Worm (Caenorhabditis elegans) whole organism, L2 larva: ENCODE measurements around the gene lpr-5.

ENCODE experiments used
- aly-2 ChIP-seq: fragments of 150-350 bp; optimal IDR thresholded peaks from 2 replicates; lab custom pipeline; 2014; ENCODE audit warnings: missing biosample characterization, missing genetic modification characterization
- blmp-1 ChIP-seq: sonication (generic microtip); optimal IDR thresholded peaks from 2 replicates; lab custom pipeline; 2017; ENCODE audit warnings: missing genetic modification characterization, mild to moderate bottlenecking, missing compliant biosample characterization, antibody characterized with exemption, moderate library complexity; ENCODE audit not compliant: insufficient read depth
- ceh-82 ChIP-seq: fragments of 150-350 bp; optimal IDR thresholded peaks from 2 replicates; lab custom pipeline; 2014; ENCODE audit warnings: missing biosample characterization, missing genetic modification characterization
- dmd-4 ChIP-seq: sonication (generic microtip); optimal IDR thresholded peaks from 2 replicates; lab custom pipeline; 2017; ENCODE audit warnings: missing biosample characterization, missing genetic modification characterization
- fos-1 ChIP-seq: fragments of 150-350 bp; optimal IDR thresholded peaks from 2 replicates; lab custom pipeline; 2014; ENCODE audit warnings: missing biosample characterization, missing genetic modification characterization
- nhr-10 ChIP-seq: sonication (generic microtip); optimal IDR thresholded peaks from 2 replicates; lab custom pipeline; 2017; ENCODE audit warnings: missing biosample characterization, missing genetic modification characterization
- nhr-12 ChIP-seq: fragments of 150-350 bp; optimal IDR thresholded peaks from 2 replicates; lab custom pipeline; 2014; ENCODE audit warnings: missing biosample characterization, missing genetic modification characterization
- nhr-77 ChIP-seq: fragments of 150-350 bp; optimal IDR thresholded peaks from 2 replicates; lab custom pipeline; 2014; ENCODE audit warnings: missing biosample characterization, missing genetic modification characterization
- peb-1 ChIP-seq: fragments of 150-350 bp; optimal IDR thresholded peaks from 2 replicates; lab custom pipeline; 2014; ENCODE audit warnings: missing biosample characterization, missing genetic modification characterization
- unc-39 ChIP-seq: fragments of 150-350 bp; optimal IDR thresholded peaks from 2 replicates; lab custom pipeline; 2014; ENCODE audit warnings: missing biosample characterization, missing genetic modification characterization
- unc-62 ChIP-seq: fragments of 150-350 bp; optimal IDR thresholded peaks from 2 replicates; lab custom pipeline; 2014; ENCODE audit warnings: missing biosample characterization, missing genetic modification reagents, missing genetic modification characterization
- zag-1 ChIP-seq: fragments of 150-350 bp; optimal IDR thresholded peaks from 2 replicates; lab custom pipeline; 2014; ENCODE audit warnings: missing biosample characterization, missing genetic modification characterization
- ztf-11 ChIP-seq: sonication (generic microtip); optimal IDR thresholded peaks from 2 replicates; lab custom pipeline; 2017; ENCODE audit warnings: missing biosample characterization, missing genetic modification characterization

- TF ChIP-seq ceh-82 (tag; lab: Kevin White, UChicago) (no peak), unc-39 (no peak), aly-2 (tag; lab: Kevin White, UChicago) (no peak), nhr-12 (tag; lab: Kevin White, UChicago) (no peak), zag-1 (no peak), blmp-1 (no peak), unc-62 (GFP tag; lab: Kevin White, UChicago) (no peak), fos-1 (tag; lab: Kevin White, UChicago) (no peak), nhr-10 (no peak), nhr-77 (tag; lab: Kevin White, UChicago) (no peak), ztf-11 (no peak), peb-1 (tag; lab: Kevin White, UChicago) (no peak), dmd-4 (tag; lab: Kevin White, UChicago) (no peak)
These were observed 35.4 kb downstream of the lpr-5 start for ce11 chrX:11097343-11097742.
